Worm (Caenorhabditis elegans): ENCODE data around the gene mrp-6.

The mrp-6 gene

ce11 chrX:4147600-4148448 is 38.7 kb downstream of the mrp-6 start:
- TF ChIP-seq sma-3 (GFP tag; optimal IDR thresholded peaks at IDR 0.05) (peak; percentile 48), C34F6.9 (tag; optimal IDR thresholded peaks at IDR 0.05) (peak; percentile 12), mdl-1 (tag; optimal IDR thresholded peaks at IDR 0.05) (no peak), nhr-129 (tag; optimal IDR thresholded peaks at IDR 0.05) (peak; percentile 33), unc-39 (tag; optimal IDR thresholded peaks at IDR 0.05) (no peak), dmd-4 (tag; optimal IDR thresholded peaks at IDR 0.05) (peak; percentile 52), nhr-6 (tag; optimal IDR thresholded peaks at IDR 0.05) (peak; percentile 10), nhr-25 (tag; optimal IDR thresholded peaks at IDR 0.05) (peak; percentile 71), F13H6.1 (tag; optimal IDR thresholded peaks at IDR 0.05) (peak; percentile 25), sma-9 (GFP tag; optimal IDR thresholded peaks at IDR 0.05) (no peak), sma-9 (tag; optimal IDR thresholded peaks at IDR 0.05) (no peak), blmp-1 (tag; optimal IDR thresholded peaks at IDR 0.05; ENCODE audit: insufficient read depth) (peak; percentile 22), ztf-4 (tag; optimal IDR thresholded peaks at IDR 0.05) (peak; percentile 93), ama-1 (optimal IDR thresholded peaks at IDR 0.05) (peak; percentile 67), nhr-77 (tag; optimal IDR thresholded peaks at IDR 0.05) (no peak), R02D3.7 (tag; optimal IDR thresholded peaks at IDR 0.05) (no peak), lsy-2 (tag; optimal IDR thresholded peaks at IDR 0.05) (peak; percentile 0 to 55), nhr-21 (tag; optimal IDR thresholded peaks at IDR 0.05) (peak; percentile 46), lin-13 (GFP tag; optimal IDR thresholded peaks at IDR 0.05) (peak; percentile 55), crh-2 (tag; optimal IDR thresholded peaks at IDR 0.05) (peak; percentile 51), sem-4 (tag; optimal IDR thresholded peaks at IDR 0.05) (peak; percentile 67), aly-2 (tag; optimal IDR thresholded peaks at IDR 0.05) (no peak), snpc-4 (tag; optimal IDR thresholded peaks at IDR 0.05) (no peak)

ce11 chrX:4146798-4147543 is 39.6 kb downstream of the mrp-6 start:
- TF ChIP-seq sma-3 (GFP tag; optimal IDR thresholded peaks at IDR 0.05) = peak; percentile 11
- peak; percentile 36 for TF ChIP-seq ztf-4 (tag; optimal IDR thresholded peaks at IDR 0.05)
- no peak for TF ChIP-seq unc-55 (GFP tag; optimal IDR thresholded peaks at IDR 0.05)

DNA sequence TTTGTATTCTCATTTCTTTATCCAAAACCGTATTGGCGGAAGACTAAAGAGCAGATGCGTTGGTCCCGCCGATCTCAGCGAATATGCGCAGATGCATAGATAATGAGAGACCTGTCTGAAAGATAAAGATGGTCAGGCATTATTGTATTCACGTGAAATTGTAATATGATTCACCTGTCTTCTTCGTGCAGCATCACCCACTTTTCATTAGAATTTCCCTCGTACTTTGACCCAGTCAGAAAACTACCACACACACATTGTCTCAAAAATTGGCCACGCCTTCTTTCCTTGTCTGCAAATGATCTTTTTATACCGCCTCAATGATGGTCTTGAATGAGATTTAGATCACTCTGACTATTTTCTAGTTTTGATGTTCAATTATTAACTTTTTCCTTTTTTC is 40.5 kb downstream of the mrp-6 start:
- TF ChIP-seq nhr-237 (tag; optimal IDR thresholded peaks at IDR 0.05) (no peak), elt-3 (tag; optimal IDR thresholded peaks at IDR 0.05) (no peak), nhr-6 (tag; optimal IDR thresholded peaks at IDR 0.05) (no peak), ceh-82 (tag; optimal IDR thresholded peaks at IDR 0.05) (no peak), unc-39 (tag; optimal IDR thresholded peaks at IDR 0.05) (no peak), mbf-1 (tag; optimal IDR thresholded peaks at IDR 0.05) (no peak), mdl-1 (tag; optimal IDR thresholded peaks at IDR 0.05) (no peak), ceh-16 (tag; optimal IDR thresholded peaks at IDR 0.05) (no peak), crh-2 (tag; optimal IDR thresholded peaks at IDR 0.05) (no peak), R02D3.7 (tag; optimal IDR thresholded peaks at IDR 0.05) (no peak), lsy-2 (tag; optimal IDR thresholded peaks at IDR 0.05) (no peak), ztf-1 (GFP tag; conservative IDR thresholded peaks at IDR 0.05) (no peak), nhr-12 (tag; optimal IDR thresholded peaks at IDR 0.05) (no peak), nhr-25 (tag; optimal IDR thresholded peaks at IDR 0.05) (peak; percentile 12), fos-1 (tag; optimal IDR thresholded peaks at IDR 0.05) (no peak), sma-3 (GFP tag; optimal IDR thresholded peaks at IDR 0.05) (no peak), unc-55 (GFP tag; optimal IDR thresholded peaks at IDR 0.05) (no peak), nhr-10 (tag; optimal IDR thresholded peaks at IDR 0.05) (no peak), lin-39 (tag; optimal IDR thresholded peaks at IDR 0.05) (no peak), nhr-21 (tag; optimal IDR thresholded peaks at IDR 0.05) (no peak), unc-62 (GFP tag; optimal IDR thresholded peaks at IDR 0.05) (no peak), F13H6.1 (tag; optimal IDR thresholded peaks at IDR 0.05) (no peak), ztf-4 (tag; optimal IDR thresholded peaks at IDR 0.05) (peak; percentile 91), nhr-129 (tag; optimal IDR thresholded peaks at IDR 0.05) (peak; percentile 45)
